Fruit fly (Drosophila melanogaster): ENCODE measurements around the gene Pdha.

Gene Pdha

DNA sequence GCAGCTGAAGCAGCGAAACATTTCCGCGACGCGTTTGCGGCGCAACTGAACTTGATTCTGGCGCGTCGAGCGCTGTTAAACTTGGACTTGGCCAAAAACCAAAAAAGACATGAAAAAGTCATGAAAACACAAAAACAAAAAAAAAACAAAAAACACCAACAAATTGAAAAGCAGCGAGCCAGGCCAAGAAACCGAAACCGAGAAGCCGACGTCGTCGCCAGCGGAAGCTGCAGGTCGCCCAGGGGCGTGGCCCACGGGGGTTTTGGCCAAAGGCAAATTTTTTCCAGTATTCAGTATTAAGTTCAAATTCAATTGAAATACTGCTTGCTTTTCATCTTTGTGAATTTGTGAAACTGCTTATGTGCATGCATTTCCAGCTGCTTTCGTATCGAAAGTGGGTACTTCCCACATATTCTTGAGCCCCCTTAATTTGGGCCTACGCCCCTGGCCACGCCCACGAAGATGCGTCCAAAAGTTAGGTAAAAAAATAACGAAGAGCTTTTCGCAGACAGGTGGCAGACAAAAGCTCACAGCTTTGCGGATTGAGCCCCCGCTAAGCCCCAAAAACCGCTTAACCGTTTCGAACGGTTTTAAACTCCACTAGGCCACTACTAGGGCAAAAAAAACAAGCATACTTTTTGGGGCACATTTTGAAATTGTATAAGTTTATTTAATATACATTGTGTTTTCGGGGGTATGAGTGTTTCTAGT is 35.3 kb upstream of the Pdha start, which contains the start of gene CG3009 (continued):
- TF ChIP-seq CG17361 (GFP tag; IDR thresholded peaks at IDR 0.05) (peak; percentile 96), CG30431 (GFP tag; optimal IDR thresholded peaks at IDR 0.05) (peak; percentile 93), CG3726 (GFP tag; IDR thresholded peaks at IDR 0.05) (peak; percentile 94), CG12071 (GFP tag; optimal IDR thresholded peaks at IDR 0.05) (peak; percentile 98), Ets97D (GFP tag; optimal IDR thresholded peaks at IDR 0.05) (peak; percentile 93), pum (GFP tag; optimal IDR thresholded peaks at IDR 0.05) (peak; percentile 98), Antp (GFP tag; optimal IDR thresholded peaks at IDR 0.05) (peak; percentile 99), Fer3 (tag; optimal IDR thresholded peaks at IDR 0.05) (peak; percentile 96), croc (GFP tag; conservative IDR thresholded peaks at IDR 0.05) (peak; percentile 93), CG5180 (GFP tag; optimal IDR thresholded peaks at IDR 0.05) (peak; percentile 89), bbx (GFP tag; IDR thresholded peaks at IDR 0.05; ENCODE audit: partially characterized antibody) (no peak), PHDP (tag; optimal IDR thresholded peaks at IDR 0.05) (peak; percentile 98), gsb-n (tag; optimal IDR thresholded peaks at IDR 0.05) (peak; percentile 89), NfI (GFP tag; optimal IDR thresholded peaks at IDR 0.05) (peak; percentile 98), Hr51 (GFP tag; optimal IDR thresholded peaks at IDR 0.05) (peak; percentile 98), fd102C (GFP tag; optimal IDR thresholded peaks at IDR 0.05) (peak; percentile 5), CG16863 (GFP tag; optimal IDR thresholded peaks at IDR 0.05) (peak; percentile 97), Pdp1 (GFP tag; optimal IDR thresholded peaks at IDR 0.05) (peak; percentile 97 to 98), Sry-β (GFP tag; optimal IDR thresholded peaks at IDR 0.05) (peak; percentile 28), CG4854 (GFP tag; optimal IDR thresholded peaks at IDR 0.05) (peak; percentile 95), Adf1 (GFP tag; IDR thresholded peaks at IDR 0.05) (peak; percentile 94), NC2α (GFP tag; optimal IDR thresholded peaks at IDR 0.05) (peak; percentile 92), otp (GFP tag; IDR thresholded peaks at IDR 0.05) (peak; percentile 95), CG12104 (GFP tag; optimal IDR thresholded peaks at IDR 0.05) (peak; percentile 93), Opbp (GFP tag; IDR thresholded peaks at IDR 0.05; ENCODE audit: partially characterized antibody) (0 out of 3 replicates have a peak, but pooled peaks have one; percentile 12), h (optimal IDR thresholded peaks at IDR 0.05) (no peak), Ada2b (GFP tag; IDR thresholded peaks at IDR 0.05) (peak; percentile 98), CG11247 (GFP tag; IDR thresholded peaks at IDR 0.05) (peak; percentile 97), CG17612 (GFP tag; IDR thresholded peaks at IDR 0.05) (peak; percentile 95), row (GFP tag; IDR thresholded peaks at IDR 0.05) (peak; percentile 99), NFAT (GFP tag; IDR thresholded peaks at IDR 0.05) (peak; percentile 97), fd96Cb (tag; optimal IDR thresholded peaks at IDR 0.05) (peak; percentile 95), CG14441 (GFP tag; IDR thresholded peaks at IDR 0.05) (peak; percentile 98), CG3281 (GFP tag; optimal IDR thresholded peaks at IDR 0.05) (peak; percentile 98), CG17829 (tag; optimal IDR thresholded peaks at IDR 0.05) (peak; percentile 96), CG12744 (GFP tag; optimal IDR thresholded peaks at IDR 0.05) (peak; percentile 97), CHES-1-like (GFP tag; optimal IDR thresholded peaks at IDR 0.05) (peak; percentile 99), Hmr (GFP tag; optimal IDR thresholded peaks at IDR 0.05) (peak; percentile 99), lola (GFP tag; optimal IDR thresholded peaks at IDR 0.05) (peak in 1 of 3 experiments; percentile 86), nom (GFP tag; optimal IDR thresholded peaks at IDR 0.05) (peak; percentile 96), gfzf (GFP tag; optimal IDR thresholded peaks at IDR 0.05) (peak; percentile 44), maf-S (GFP tag; optimal IDR thresholded peaks at IDR 0.05) (peak; percentile 97), Mes4 (GFP tag; optimal IDR thresholded peaks at IDR 0.05) (peak; percentile 97), CG2712 (tag; optimal IDR thresholded peaks at IDR 0.05) (peak; percentile 95), CG11695 (GFP tag; IDR thresholded peaks at IDR 0.05) (peak; percentile 98), psq (GFP tag; optimal IDR thresholded peaks at IDR 0.05) (peak; percentile 87), CG10274 (GFP tag; optimal IDR thresholded peaks at IDR 0.05) (peak; percentile 93), jigr1 (GFP tag; IDR thresholded peaks at IDR 0.05) (peak; percentile 95), CG12391 (tag; optimal IDR thresholded peaks at IDR 0.05) (peak; percentile 96)
